Worm (Caenorhabditis elegans): ENCODE results near the gene cdh-9.

ce11 chrX:16559387-16559786 is 35.6 kb upstream of the cdh-9 start:
- TF ChIP-seq dao-5 (tag; optimal IDR thresholded peaks at IDR 0.05) (no peak), him-1 (tag; optimal IDR thresholded peaks at IDR 0.05) (no peak)
